Worm (Caenorhabditis elegans) whole organism, L4 larva: ENCODE data around the gene mec-18.

Source experiments
- D1046.2 ChIP-seq: fragments of 200-800 bp; sonication (Bioruptor generic); IDR thresholded peaks from 2 replicates; pipeline ENCODE4 v1.3.6; 2022; ENCODE audit warnings: missing genetic modification characterization, missing compliant biosample characterization
- ZK337.2 ChIP-seq: fragments of 200-800 bp; sonication (Bioruptor generic); IDR thresholded peaks from 2 replicates; pipeline ENCODE4 v1.3.6; 2022; ENCODE audit warnings: missing genetic modification reagents, missing genetic modification characterization, missing compliant biosample characterization
- aha-1 ChIP-seq: fragments of 150-350 bp; peaks from one replicate; lab custom pipeline; 2014; ENCODE audit warnings: missing biosample characterization, missing genetic modification characterization
- arid-1 ChIP-seq: fragments of 200-800 bp; sonication (Bioruptor generic); conservative IDR thresholded peaks from 2 replicates; pipeline ENCODE4 v1.3.6; 2022; ENCODE audit warnings: missing genetic modification reagents, missing genetic modification characterization, missing compliant biosample characterization
- attf-4 ChIP-seq: sonication (generic microtip); optimal IDR thresholded peaks from 3 replicates; lab custom pipeline; 2017; ENCODE audit warnings: missing biosample characterization, missing genetic modification characterization
- ces-1 ChIP-seq: fragments of 150-350 bp; sonication (generic microtip); optimal IDR thresholded peaks from 4 replicates; lab custom pipeline; 2014; ENCODE audit warnings: missing biosample characterization, missing genetic modification reagents, missing genetic modification characterization
- daf-16 ChIP-seq, 3 experiments: sonication (generic microtip); optimal IDR thresholded peaks; 2 replicates each; lab custom pipeline; 2016 to 2017; ENCODE audit warnings: missing genetic modification characterization in 3 of 3, missing genetic modification reagents in 3 of 3, mild to moderate bottlenecking in 2 of 3, missing compliant biosample characterization in 2 of 3, missing biosample characterization in 1 of 3, moderate library complexity in 1 of 3
- daf-8 ChIP-seq: fragments of 200-800 bp; sonication (Bioruptor generic); IDR thresholded peaks from 2 replicates; pipeline ENCODE4 v1.3.6; 2022; ENCODE audit warnings: missing genetic modification characterization, missing compliant biosample characterization
- dmd-6 ChIP-seq: fragments of 200-800 bp; sonication (Bioruptor generic); IDR thresholded peaks from 2 replicates; pipeline ENCODE4 v1.3.6; 2022; ENCODE audit warnings: missing genetic modification reagents, missing genetic modification characterization, missing compliant biosample characterization
- dpl-1 ChIP-seq: fragments of 150-350 bp; optimal IDR thresholded peaks from 2 replicates; lab custom pipeline; 2014; ENCODE audit warnings: missing biosample characterization, missing genetic modification reagents, missing genetic modification characterization
- dve-1 ChIP-seq: sonication (generic microtip); optimal IDR thresholded peaks from 2 replicates; lab custom pipeline; 2017; ENCODE audit warnings: antibody characterized with exemption, mild to moderate bottlenecking, missing genetic modification characterization, missing compliant biosample characterization; ENCODE audit not compliant: insufficient read depth
- fkh-10 ChIP-seq: fragments of 150-350 bp; optimal IDR thresholded peaks from 2 replicates; lab custom pipeline; 2014; ENCODE audit warnings: missing biosample characterization, missing genetic modification reagents, missing genetic modification characterization
- hlh-11 ChIP-seq: fragments of 200-800 bp; sonication (Bioruptor generic); optimal IDR thresholded peaks from 2 replicates; lab custom pipeline; 2018; ENCODE audit warnings: mild to moderate bottlenecking, missing genetic modification characterization, missing compliant biosample characterization
- hlh-30 ChIP-seq: sonication (generic microtip); optimal IDR thresholded peaks from 2 replicates; lab custom pipeline; 2017; ENCODE audit warnings: antibody characterized with exemption, mild to moderate bottlenecking, missing genetic modification characterization, missing compliant biosample characterization; ENCODE audit not compliant: insufficient read depth
- lim-7 ChIP-seq: fragments of 200-800 bp; sonication (Bioruptor generic); IDR thresholded peaks from 2 replicates; pipeline ENCODE4 v1.3.6; 2022; ENCODE audit warnings: missing genetic modification characterization, missing compliant biosample characterization
- lin-1 ChIP-seq: fragments of 200-800 bp; sonication (Bioruptor generic); IDR thresholded peaks from 2 replicates; pipeline ENCODE4 v1.3.6; 2022; ENCODE audit warnings: missing genetic modification reagents, missing genetic modification characterization, missing compliant biosample characterization
- lin-38 ChIP-seq: fragments of 200-800 bp; sonication (Bioruptor generic); IDR thresholded peaks from 2 replicates; pipeline ENCODE4 v1.3.6; 2022; ENCODE audit warnings: missing genetic modification reagents, missing genetic modification characterization, missing compliant biosample characterization
- mdl-1 ChIP-seq, 2 experiments: fragments of 150-350 bp in 1 of 2; sonication (generic microtip) in 1 of 2; optimal IDR thresholded peaks; 2 replicates each; lab custom pipeline; 2014 to 2017; ENCODE audit warnings: missing biosample characterization in 2 of 2, missing genetic modification characterization in 2 of 2
- mdt-29 ChIP-seq: fragments of 200-800 bp; sonication (Bioruptor generic); IDR thresholded peaks from 2 replicates; pipeline ENCODE4 v1.3.6; 2022; ENCODE audit warnings: missing genetic modification reagents, missing genetic modification characterization, missing compliant biosample characterization
- mep-1 ChIP-seq: fragments of 150-350 bp; sonication (generic microtip); optimal IDR thresholded peaks from 3 replicates; lab custom pipeline; 2014; ENCODE audit warnings: missing biosample characterization, missing genetic modification characterization
- mxl-3 ChIP-seq: fragments of 200-800 bp; sonication (Bioruptor generic); optimal IDR thresholded peaks from 2 replicates; lab custom pipeline; 2018; ENCODE audit warnings: mild to moderate bottlenecking, missing genetic modification characterization, missing compliant biosample characterization
- nhr-11 ChIP-seq: fragments of 150-350 bp; optimal IDR thresholded peaks from 2 replicates; lab custom pipeline; 2014; ENCODE audit warnings: missing biosample characterization, missing genetic modification characterization
- nhr-28 ChIP-seq: fragments of 150-350 bp; optimal IDR thresholded peaks from 2 replicates; lab custom pipeline; 2014; ENCODE audit warnings: missing biosample characterization, missing genetic modification characterization
- nhr-48 ChIP-seq: sonication (generic microtip); optimal IDR thresholded peaks from 2 replicates; lab custom pipeline; 2016; ENCODE audit warnings: mild to moderate bottlenecking, missing genetic modification characterization, missing compliant biosample characterization
- nhr-76 ChIP-seq: fragments of 150-350 bp; optimal IDR thresholded peaks from 2 replicates; lab custom pipeline; 2014; ENCODE audit warnings: missing biosample characterization, missing genetic modification characterization
- nhr-77 ChIP-seq: fragments of 150-350 bp; optimal IDR thresholded peaks from 2 replicates; lab custom pipeline; 2014; ENCODE audit warnings: missing biosample characterization, missing genetic modification characterization
- php-3 ChIP-seq: fragments of 200-800 bp; sonication (Bioruptor generic); IDR thresholded peaks from 2 replicates; pipeline ENCODE4 v1.3.6; 2022; ENCODE audit warnings: missing genetic modification reagents, missing genetic modification characterization, missing compliant biosample characterization
- pqm-1 ChIP-seq: sonication (generic microtip); optimal IDR thresholded peaks from 2 replicates; lab custom pipeline; 2017; ENCODE audit warnings: missing biosample characterization, missing genetic modification characterization
- snpc-4 ChIP-seq: fragments of 150-350 bp; optimal IDR thresholded peaks from 2 replicates; lab custom pipeline; 2014; ENCODE audit warnings: missing biosample characterization, missing genetic modification characterization
- tag-97 ChIP-seq: fragments of 200-800 bp; sonication (Bioruptor generic); IDR thresholded peaks from 2 replicates; pipeline ENCODE4 v1.3.6; 2022; ENCODE audit warnings: missing genetic modification characterization, missing compliant biosample characterization
- tra-1 ChIP-seq: fragments of 200-800 bp; sonication (Bioruptor generic); IDR thresholded peaks from 2 replicates; pipeline ENCODE4 v1.3.6; 2022; ENCODE audit warnings: missing genetic modification reagents, missing genetic modification characterization, missing compliant biosample characterization
- unc-62 ChIP-seq, 3 experiments: fragments of 150-350 bp in 1 of 3; sonication (generic microtip); optimal IDR thresholded peaks in 2 of 3; peaks in 1 of 3; 1 replicate in 1 of 3; 2 replicates in 2 of 3; lab custom pipeline; 2014 to 2017; ENCODE audit warnings: missing biosample characterization in 3 of 3, missing genetic modification characterization in 3 of 3, missing genetic modification reagents in 3 of 3, missing genotype in 1 of 3

The mec-18 gene

ce11 chrX:4245124-4245523 is 28.9 kb downstream of the mec-18 start (continued):
- TF ChIP-seq lin-1 (GFP tag; lab: Robert Waterston, UW) (no peak), pqm-1 (peak; percentile 62), ZK337.2 (no peak), nhr-76 (tag; lab: Kevin White, UChicago) (no peak), php-3 (GFP tag; lab: Robert Waterston, UW) (peak; percentile 43; the same call in 1 of the 2 replicates), nhr-11 (tag; lab: Kevin White, UChicago) (no peak), tra-1 (GFP tag; lab: Robert Waterston, UW) (0 out of 2 replicates have a peak, but pooled peaks have one; percentile 51), aha-1 (tag; lab: Kevin White, UChicago) (peak; percentile 92), nhr-77 (no peak), mxl-3 (GFP tag; lab: Kevin White, UChicago) (peak; percentile 3), lim-7 (GFP tag; lab: Robert Waterston, UW) (no peak)

DNA sequence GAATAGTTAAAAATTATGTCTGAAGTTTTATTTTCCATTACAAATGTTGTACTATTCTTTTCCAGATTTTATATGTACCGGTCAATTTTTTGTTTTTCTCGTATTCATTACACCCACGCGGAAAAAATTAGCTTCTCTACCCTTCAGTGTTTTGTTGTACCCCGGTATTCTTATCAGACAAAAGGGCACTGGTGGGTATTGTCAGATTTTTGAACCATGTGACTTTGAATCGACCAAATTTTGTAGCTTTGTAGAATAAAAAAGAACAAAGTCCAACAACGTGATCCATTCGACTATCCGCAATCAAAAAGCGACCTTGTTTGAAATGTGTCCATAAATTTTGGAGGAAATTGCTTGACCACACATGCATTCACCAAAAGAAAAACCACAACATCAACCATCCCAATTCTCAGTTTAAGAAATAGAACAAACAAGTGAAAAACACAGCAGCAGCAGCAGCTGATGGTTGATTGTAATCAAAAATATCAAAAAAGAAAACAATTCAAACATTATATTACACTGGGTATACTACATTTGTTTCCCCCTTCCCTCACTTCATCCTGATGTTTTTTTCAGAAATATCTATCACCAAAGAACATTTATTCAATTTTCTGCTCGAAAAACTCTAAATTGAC is 29.4 kb downstream of the mec-18 start:
- TF ChIP-seq nhr-28 (tag; lab: Kevin White, UChicago): peak; percentile 71
- peak; percentile 68 for TF ChIP-seq hlh-30 (tag; lab: Kevin White, UChicago)
- peak; percentile 15; the same call in 1 of the 2 replicates for TF ChIP-seq dmd-6 (GFP tag; lab: Robert Waterston, UW)
- TF ChIP-seq daf-8 (GFP tag; lab: Robert Waterston, UW): no peak
- TF ChIP-seq dpl-1 (GFP tag; lab: Kevin White, UChicago): no peak
- peak in 1 of 2 experiments; percentile 85 for TF ChIP-seq daf-16 (GFP tag; optimal IDR thresholded peaks at IDR 0.05; lab: Kevin White, UChicago)
- TF ChIP-seq daf-16 (tag; optimal IDR thresholded peaks at IDR 0.05; lab: Kevin White, UChicago): peak; percentile 71
- peak in 1 of 2 experiments; percentile 64 for TF ChIP-seq mdl-1 (tag; optimal IDR thresholded peaks at IDR 0.05; lab: Kevin White, UChicago)
- peak; percentile 13 for TF ChIP-seq mep-1 (tag; lab: Kevin White, UChicago)
- no peak for TF ChIP-seq snpc-4 (tag; lab: Kevin White, UChicago)
- no peak for TF ChIP-seq arid-1 (GFP tag; lab: Robert Waterston, UW)
- TF ChIP-seq nhr-77: peak; percentile 48
- TF ChIP-seq nhr-48 (tag; lab: Kevin White, UChicago): peak; percentile 43
- no peak for TF ChIP-seq D1046.2 (GFP tag; lab: Robert Waterston, UW)
- TF ChIP-seq dve-1 (tag; lab: Kevin White, UChicago): peak; percentile 77
- TF ChIP-seq unc-62 (GFP tag; optimal IDR thresholded peaks at IDR 0.05 in 1 of 2; lab: Kevin White, UChicago): peak in 1 of 2 experiments; percentile 78
- no peak for TF ChIP-seq unc-62 (tag; optimal IDR thresholded peaks at IDR 0.05; lab: Kevin White, UChicago)
- peak; percentile 50; the same call in 1 of the 2 replicates for TF ChIP-seq mdt-29 (GFP tag; lab: Robert Waterston, UW)
- TF ChIP-seq lin-38 (GFP tag; lab: Robert Waterston, UW): no peak
- peak; percentile 25 for TF ChIP-seq hlh-11 (tag; lab: Kevin White, UChicago)
- peak; percentile 2 for TF ChIP-seq nhr-11 (tag; lab: Kevin White, UChicago)
- TF ChIP-seq, all 104 proteins: peak for 13

DNA sequence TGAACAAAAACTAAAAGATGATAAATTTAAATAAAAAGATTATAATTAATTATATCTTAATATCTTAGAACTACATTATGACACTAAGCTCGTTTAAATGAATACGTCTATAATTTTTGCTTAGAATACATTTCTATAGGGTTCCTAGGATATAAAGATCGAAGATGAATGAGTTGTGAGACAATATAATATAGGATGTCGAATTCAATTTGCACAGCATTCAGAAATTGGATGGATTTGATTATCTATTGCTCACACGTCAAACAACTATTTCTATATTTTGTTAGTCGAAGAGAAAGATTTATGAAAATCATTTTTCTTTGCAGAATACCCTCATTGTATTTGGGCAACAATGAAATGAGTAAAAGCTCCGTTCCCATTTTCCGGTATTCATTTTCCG is 35.0 kb downstream of the mec-18 start:
- peak; percentile 18 for TF ChIP-seq fkh-10 (GFP tag; lab: Kevin White, UChicago)
- no peak for TF ChIP-seq tag-97 (GFP tag; lab: Robert Waterston, UW)
- peak; percentile 79 for TF ChIP-seq ces-1
- TF ChIP-seq, all 104 proteins: peak for 2

ce11 chrX:4235752-4236151 is 38.3 kb downstream of the mec-18 start, which contains the start of gene rab-37:
Gene rab-37, minus strand, starts transcription at chrX:4235852.
- TF ChIP-seq aha-1 (tag; lab: Kevin White, UChicago) (peak; percentile 39), attf-4 (tag; lab: Kevin White, UChicago) (no peak)
